Worm (Caenorhabditis elegans): ENCODE measurements around the gene T13C2.7.

The T13C2.7 gene

ce11 chrII:6779104-6779503 lies at the start of gene T13C2.7:
Gene T13C2.7 (plus strand): TSS chrII:6779404.
- TF ChIP-seq him-1 (tag; optimal IDR thresholded peaks at IDR 0.05) (no peak), W03F9.2 (tag; optimal IDR thresholded peaks at IDR 0.05) (no peak), dao-5 (tag; optimal IDR thresholded peaks at IDR 0.05) (no peak)

ce11 chrII:6733718-6734117 lies 45.5 kb upstream of the T13C2.7 start, which contains the start of gene T14B4.9:
Gene T14B4.9 (minus strand): TSS chrII:6733818.
- TF ChIP-seq W03F9.2 (tag; optimal IDR thresholded peaks at IDR 0.05) (no peak), him-1 (tag; optimal IDR thresholded peaks at IDR 0.05) (no peak), dao-5 (tag; optimal IDR thresholded peaks at IDR 0.05) (no peak)

ce11 chrII:6734674-6735073 lies 44.5 kb upstream of the T13C2.7 start, which contains the start of gene T14B4.3:
Gene T14B4.3 (plus strand): TSS chrII:6734937.
- TF ChIP-seq dao-5 (tag; optimal IDR thresholded peaks at IDR 0.05) = no peak
- TF ChIP-seq W03F9.2 (tag; optimal IDR thresholded peaks at IDR 0.05) = peak; percentile 46
- TF ChIP-seq him-1 (tag; optimal IDR thresholded peaks at IDR 0.05) = no peak

ce11 chrII:6736066-6736465 lies 43.1 kb upstream of the T13C2.7 start, which contains the start of gene mrps-18.C:
Gene mrps-18.C (plus strand): TSS chrII:6736203.
- TF ChIP-seq him-1 (tag; optimal IDR thresholded peaks at IDR 0.05) = no peak
- no peak for TF ChIP-seq W03F9.2 (tag; optimal IDR thresholded peaks at IDR 0.05)
- no peak for TF ChIP-seq dao-5 (tag; optimal IDR thresholded peaks at IDR 0.05)

ce11 chrII:6736604-6737003 lies 42.6 kb upstream of the T13C2.7 start, which contains the start of gene T14B4.1:
Gene T14B4.1 (plus strand): TSS chrII:6736904.
- TF ChIP-seq dao-5 (tag; optimal IDR thresholded peaks at IDR 0.05) (no peak), W03F9.2 (tag; optimal IDR thresholded peaks at IDR 0.05) (no peak), him-1 (tag; optimal IDR thresholded peaks at IDR 0.05) (no peak)

- TF ChIP-seq W03F9.2 (tag; optimal IDR thresholded peaks at IDR 0.05) (no peak), him-1 (tag; optimal IDR thresholded peaks at IDR 0.05) (peak; percentile 12)
Observed at ce11 chrII:6741428-6741827, 37.8 kb upstream of the T13C2.7 start, which contains the start of gene exos-8. Gene exos-8 (plus strand): TSS chrII:6741691.

ce11 chrII:6742614-6743013 lies 36.6 kb upstream of the T13C2.7 start, which contains the start of gene F41G3.6:
Gene F41G3.6 (plus strand): TSS chrII:6742914.
- no peak for TF ChIP-seq W03F9.2 (tag; optimal IDR thresholded peaks at IDR 0.05)
- TF ChIP-seq dao-5 (tag; optimal IDR thresholded peaks at IDR 0.05) = no peak
- TF ChIP-seq him-1 (tag; optimal IDR thresholded peaks at IDR 0.05) = no peak

- no peak for TF ChIP-seq dao-5 (tag; optimal IDR thresholded peaks at IDR 0.05)
- no peak for TF ChIP-seq him-1 (tag; optimal IDR thresholded peaks at IDR 0.05)
- no peak for TF ChIP-seq W03F9.2 (tag; optimal IDR thresholded peaks at IDR 0.05)
Observed at ce11 chrII:6744648-6745047, 34.6 kb upstream of the T13C2.7 start, which contains the start of gene ins-15. Gene ins-15 (minus strand): TSS chrII:6744748.

ce11 chrII:6745783-6746182 lies 33.4 kb upstream of the T13C2.7 start, which contains the start of gene ins-14:
Gene ins-14 (minus strand): TSS chrII:6745814.
- no peak for TF ChIP-seq dao-5 (tag; optimal IDR thresholded peaks at IDR 0.05)
- no peak for TF ChIP-seq W03F9.2 (tag; optimal IDR thresholded peaks at IDR 0.05)
- no peak for TF ChIP-seq him-1 (tag; optimal IDR thresholded peaks at IDR 0.05)

ce11 chrII:6746404-6746803 lies 32.8 kb upstream of the T13C2.7 start, which contains the start of gene F41G3.5:
Gene F41G3.5 (plus strand): TSS chrII:6746704.
- TF ChIP-seq W03F9.2 (tag; optimal IDR thresholded peaks at IDR 0.05) (no peak), him-1 (tag; optimal IDR thresholded peaks at IDR 0.05) (no peak)

- TF ChIP-seq dao-5 (tag; optimal IDR thresholded peaks at IDR 0.05) (no peak), W03F9.2 (tag; optimal IDR thresholded peaks at IDR 0.05) (no peak), him-1 (tag; optimal IDR thresholded peaks at IDR 0.05) (no peak)
Observed at ce11 chrII:6749422-6749821, 29.8 kb upstream of the T13C2.7 start, which contains the start of gene F41G3.10. Gene F41G3.10 (minus strand): TSS chrII:6749522.

- TF ChIP-seq W03F9.2 (tag; optimal IDR thresholded peaks at IDR 0.05) = no peak
- no peak for TF ChIP-seq dao-5 (tag; optimal IDR thresholded peaks at IDR 0.05)
- TF ChIP-seq him-1 (tag; optimal IDR thresholded peaks at IDR 0.05) = no peak
Observed at ce11 chrII:6750929-6751328, 28.3 kb upstream of the T13C2.7 start, which contains the start of gene F41G3.20. Gene F41G3.20 (minus strand): TSS chrII:6751029.

ce11 chrII:6752027-6752426 lies 27.2 kb upstream of the T13C2.7 start, which contains the start of gene F41G3.19:
Gene F41G3.19 (minus strand): TSS chrII:6752127.
- TF ChIP-seq him-1 (tag; optimal IDR thresholded peaks at IDR 0.05) (no peak), dao-5 (tag; optimal IDR thresholded peaks at IDR 0.05) (no peak), W03F9.2 (tag; optimal IDR thresholded peaks at IDR 0.05) (no peak)

- TF ChIP-seq him-1 (tag; optimal IDR thresholded peaks at IDR 0.05) (no peak), W03F9.2 (tag; optimal IDR thresholded peaks at IDR 0.05) (no peak), dao-5 (tag; optimal IDR thresholded peaks at IDR 0.05) (no peak)
Observed at ce11 chrII:6752850-6753249, 26.4 kb upstream of the T13C2.7 start, which contains the start of gene F41G3.21. Gene F41G3.21 (minus strand): TSS chrII:6752950.

All from whole organism, L4/young adult.